Worm (Caenorhabditis elegans) whole organism, early embryonic: ENCODE results near the gene apc-17.
A peak's percentile ranks its signal among the peaks of the same experiment; 100 is the strongest.

Experiments
- B0310.2 ChIP-seq: sonication (generic microtip); optimal IDR thresholded peaks from 2 replicates; lab custom pipeline; 2016; ENCODE audit warnings: mild to moderate bottlenecking, missing genetic modification characterization, missing compliant biosample characterization
- F13C5.2 ChIP-seq: sonication (generic microtip); optimal IDR thresholded peaks from 2 replicates; lab custom pipeline; 2017; ENCODE audit warnings: mild to moderate bottlenecking, missing genetic modification characterization, inconsistent platforms, missing compliant biosample characterization
- aly-1 ChIP-seq: sonication (generic microtip); optimal IDR thresholded peaks from 2 replicates; lab custom pipeline; 2016; ENCODE audit warnings: missing genetic modification characterization, missing compliant biosample characterization
- ama-1 ChIP-seq: fragments of 150-350 bp; optimal IDR thresholded peaks from 2 replicates; lab custom pipeline; 2014
- ceh-13 ChIP-seq: fragments of 200-800 bp; sonication (Bioruptor generic); optimal IDR thresholded peaks from 2 replicates; lab custom pipeline; 2018; ENCODE audit warnings: mild to moderate bottlenecking, missing genetic modification characterization, missing compliant biosample characterization
- ceh-36 ChIP-seq: sonication (generic microtip); optimal IDR thresholded peaks from 2 replicates; lab custom pipeline; 2016; ENCODE audit warnings: missing genetic modification characterization, inconsistent platforms, missing compliant biosample characterization
- ets-7 ChIP-seq: sonication (generic microtip); optimal IDR thresholded peaks from 2 replicates; lab custom pipeline; 2016; ENCODE audit warnings: missing genotype, missing genetic modification characterization, missing compliant biosample characterization
- flt-1 ChIP-seq: fragments of 200-800 bp; sonication (Bioruptor generic); IDR thresholded peaks from 2 replicates; pipeline ENCODE4 v1.3.6; 2022; ENCODE audit warnings: missing genetic modification characterization, missing compliant biosample characterization
- hmbx-1 ChIP-seq: sonication (generic microtip); optimal IDR thresholded peaks from 2 replicates; lab custom pipeline; 2016; ENCODE audit warnings: mild to moderate bottlenecking, missing genetic modification characterization, missing compliant biosample characterization
- hmg-4 ChIP-seq: fragments of 200-800 bp; sonication (Bioruptor generic); optimal IDR thresholded peaks from 2 replicates; lab custom pipeline; 2018; ENCODE audit warnings: mild to moderate bottlenecking, missing genetic modification characterization, missing compliant biosample characterization
- hnd-1 ChIP-seq: sonication (generic microtip); optimal IDR thresholded peaks from 2 replicates; lab custom pipeline; 2016; ENCODE audit warnings: missing genetic modification characterization, missing compliant biosample characterization
- pes-1 ChIP-seq: fragments of 200-800 bp; sonication (Bioruptor generic); IDR thresholded peaks from 2 replicates; pipeline ENCODE4 v1.3.6; 2022; ENCODE audit warnings: missing genetic modification reagents, missing genetic modification characterization, missing compliant biosample characterization
- scrt-1 ChIP-seq: fragments of 200-800 bp; sonication (Bioruptor generic); IDR thresholded peaks from 2 replicates; pipeline ENCODE4 v1.3.6; 2022; ENCODE audit warnings: missing genetic modification characterization, missing compliant biosample characterization
- sea-1 ChIP-seq: fragments of 200-800 bp; sonication (Bioruptor generic); conservative IDR thresholded peaks from 2 replicates; pipeline ENCODE4 v1.3.6; 2022; ENCODE audit warnings: missing genetic modification characterization, missing compliant biosample characterization
- tbx-11 ChIP-seq: fragments of 200-800 bp; sonication (Bioruptor generic); IDR thresholded peaks from 2 replicates; pipeline ENCODE4 v1.3.6; 2022; ENCODE audit warnings: missing genetic modification characterization, missing compliant biosample characterization
- tbx-37 ChIP-seq: fragments of 200-800 bp; sonication (Bioruptor generic); conservative IDR thresholded peaks from 2 replicates; pipeline ENCODE4 v1.3.6; 2022; ENCODE audit warnings: missing genetic modification reagents, missing genetic modification characterization, missing compliant biosample characterization
- tra-4 ChIP-seq: sonication (generic microtip); optimal IDR thresholded peaks from 2 replicates; lab custom pipeline; 2017; ENCODE audit warnings: missing genetic modification characterization, missing compliant biosample characterization

apc-17 gene

DNA sequence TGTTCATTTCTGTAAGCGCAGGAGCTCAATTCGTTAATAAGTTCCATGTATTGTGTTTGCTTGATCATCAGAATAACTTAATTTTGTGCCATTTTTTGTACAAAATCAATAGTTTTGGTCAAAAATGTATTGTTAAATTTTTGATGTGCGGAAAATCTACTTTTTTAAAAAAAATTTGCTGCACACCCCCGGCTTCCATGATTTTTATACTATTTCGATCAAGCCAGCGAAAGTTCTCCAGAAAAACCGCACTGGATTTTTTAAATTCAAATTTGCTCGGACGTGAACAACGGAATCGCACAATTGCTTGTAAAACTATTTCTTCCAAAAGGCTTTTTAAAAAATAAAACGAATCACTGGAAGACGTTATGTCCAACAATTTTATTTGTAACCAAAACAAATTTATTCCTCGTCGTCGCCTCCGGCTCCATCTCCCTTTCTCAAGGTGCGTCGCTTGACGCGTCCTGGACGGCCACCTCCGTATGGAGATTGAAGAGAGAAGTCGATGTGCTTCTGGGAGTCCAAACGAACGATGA, 17.2 kb downstream of the apc-17 start:
- no peak for TF ChIP-seq aly-1
- TF ChIP-seq B0310.2, result no peak
- TF ChIP-seq hmbx-1 (tag; lab: Kevin White, UChicago), result no peak
- TF ChIP-seq pes-1 (GFP tag; lab: Robert Waterston, UW), result no peak
- TF ChIP-seq tbx-37, result no peak
- no peak for TF ChIP-seq ets-7 (tag; lab: Kevin White, UChicago)
- no peak for TF ChIP-seq tra-4 (tag; lab: Kevin White, UChicago)
- no peak for TF ChIP-seq ceh-36
- no peak for TF ChIP-seq ceh-13 (GFP tag; lab: Kevin White, UChicago)
- TF ChIP-seq sea-1 (GFP tag; lab: Robert Waterston, UW), result no peak
- TF ChIP-seq ama-1, result no peak
- no peak for TF ChIP-seq scrt-1 (GFP tag; lab: Robert Waterston, UW)
- no peak for TF ChIP-seq flt-1 (GFP tag; lab: Robert Waterston, UW)
- no peak for TF ChIP-seq hnd-1 (tag; lab: Kevin White, UChicago)
- no peak for TF ChIP-seq tbx-11 (GFP tag; lab: Robert Waterston, UW)
- TF ChIP-seq hmg-4, result no peak
- TF ChIP-seq F13C5.2, result no peak

DNA sequence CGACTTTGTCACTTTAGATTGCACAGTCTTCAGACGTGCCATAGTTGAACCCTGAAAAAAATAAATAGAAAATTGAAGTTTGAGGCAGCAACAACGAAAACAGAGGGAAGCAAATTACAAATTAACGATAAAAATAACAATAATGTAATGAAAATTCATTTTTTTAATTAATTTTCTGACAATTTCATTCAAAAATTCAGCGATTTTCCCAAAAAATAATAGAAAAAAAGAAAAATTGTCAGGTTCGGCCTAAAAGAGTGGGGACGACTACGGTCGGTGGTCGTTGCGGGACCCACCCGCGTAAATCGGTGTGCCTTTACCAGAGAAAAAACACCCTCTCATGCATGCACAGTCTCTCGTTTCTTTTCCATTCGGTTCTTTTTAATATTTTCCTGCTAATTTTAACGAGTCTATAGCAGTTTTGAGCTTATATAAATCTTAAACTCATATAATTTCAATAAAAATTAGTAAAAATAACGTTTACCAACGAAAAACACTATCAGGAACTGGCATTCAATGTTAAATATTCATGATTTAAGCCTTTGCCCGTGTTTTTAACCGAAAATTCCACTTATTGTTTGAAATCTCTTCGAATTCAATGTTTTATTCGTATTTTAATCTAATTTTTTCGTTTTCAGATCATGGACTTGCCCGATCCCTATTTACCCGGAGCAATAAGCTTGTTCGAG, 18.5 kb downstream of the apc-17 start, which contains the start of the genes rps-9 and lsm-1:
TSS of gene rps-9 (minus strand) at position 51 of the 689 bp plus-strand sequence.
TSS of gene lsm-1 (plus strand) at position 639 of the 689 bp plus-strand sequence.
- TF ChIP-seq ceh-13 (GFP tag; lab: Kevin White, UChicago), result no peak
- no peak for TF ChIP-seq sea-1 (GFP tag; lab: Robert Waterston, UW)
- peak; percentile 29 for TF ChIP-seq F13C5.2

DNA sequence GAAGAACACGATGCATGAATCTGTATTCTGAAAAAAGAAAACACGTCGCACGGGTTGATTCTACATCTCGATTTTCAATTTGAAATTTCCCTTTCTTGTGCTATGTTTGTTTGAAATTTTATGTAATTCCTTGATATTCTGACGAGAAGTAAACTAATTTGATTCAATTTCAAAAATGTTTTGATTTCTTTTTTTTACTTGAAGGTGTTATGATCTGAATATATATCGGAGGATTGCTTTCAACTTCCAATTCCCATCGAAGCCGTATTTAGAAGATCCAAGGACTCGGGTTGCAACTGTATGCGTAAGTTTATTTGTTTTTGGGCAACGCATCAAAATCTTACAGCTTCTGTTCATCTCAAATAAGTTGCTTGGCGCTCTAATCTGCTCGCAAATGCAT, 19.4 kb downstream of the apc-17 start, which contains the start of gene F40F8.1:
TSS of gene F40F8.1 (plus strand) at position 301 of the 400 bp plus-strand sequence.
- TF ChIP-seq hmbx-1 (tag; lab: Kevin White, UChicago), result no peak
- no peak for TF ChIP-seq ceh-13 (GFP tag; lab: Kevin White, UChicago)
- TF ChIP-seq B0310.2, result no peak
- no peak for TF ChIP-seq sea-1 (GFP tag; lab: Robert Waterston, UW)
- TF ChIP-seq tra-4 (tag; lab: Kevin White, UChicago), result no peak
- no peak for TF ChIP-seq scrt-1 (GFP tag; lab: Robert Waterston, UW)
- TF ChIP-seq flt-1 (GFP tag; lab: Robert Waterston, UW), result no peak
- no peak for TF ChIP-seq tbx-11 (GFP tag; lab: Robert Waterston, UW)
- no peak for TF ChIP-seq hmg-4
- TF ChIP-seq hnd-1 (tag; lab: Kevin White, UChicago), result no peak
- TF ChIP-seq aly-1, result no peak

DNA sequence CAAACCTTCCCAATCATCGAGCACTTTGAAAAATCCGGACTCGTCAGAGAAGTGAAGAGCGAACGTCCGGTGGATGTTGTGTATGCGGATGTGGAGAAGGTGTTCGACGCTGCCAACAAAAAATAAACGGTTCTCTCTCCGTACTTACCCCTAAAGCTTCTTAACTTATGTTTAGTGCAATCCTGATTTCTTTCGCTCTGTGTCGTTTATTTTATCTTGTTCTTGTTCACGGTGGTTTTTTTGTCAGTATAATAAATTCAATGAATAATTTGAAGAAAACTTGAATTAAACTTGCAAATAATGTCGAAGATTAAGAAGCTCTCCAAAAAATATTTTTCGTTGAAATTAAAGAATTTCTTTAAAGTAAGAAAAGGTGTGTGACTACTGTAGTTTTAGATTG, 21.1 kb downstream of the apc-17 start, which contains the start of gene F40F8.3:
TSS of gene F40F8.3 (plus strand) at position 301 of the 400 bp plus-strand sequence.
- TF ChIP-seq tra-4 (tag; lab: Kevin White, UChicago), result no peak

DNA sequence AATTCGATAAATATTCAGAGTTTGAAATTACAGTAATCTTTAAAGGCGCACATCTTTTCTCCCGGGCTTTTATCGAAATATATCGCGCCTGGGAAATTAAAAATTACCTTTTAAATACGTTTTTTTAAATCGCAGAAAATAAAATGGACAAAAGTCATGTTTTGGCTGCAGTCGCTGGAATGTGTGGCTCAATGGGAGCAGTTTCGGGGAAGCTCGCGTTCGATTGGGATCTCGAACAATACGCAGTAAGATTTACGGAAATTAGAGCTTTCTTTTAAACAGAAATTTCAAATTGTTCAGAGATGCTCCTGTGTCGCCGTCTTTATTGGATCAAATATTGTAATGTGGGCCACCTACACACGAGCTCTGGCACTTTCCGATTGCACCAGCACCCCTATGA, 21.6 kb downstream of the apc-17 start, which contains the start of gene F40F8.12:
TSS of gene F40F8.12 (plus strand) at position 301 of the 400 bp plus-strand sequence.
- TF ChIP-seq aly-1 (no peak), F13C5.2 (no peak), hnd-1 (tag; lab: Kevin White, UChicago) (no peak), flt-1 (GFP tag; lab: Robert Waterston, UW) (no peak), ceh-36 (no peak), ama-1 (no peak), tra-4 (tag; lab: Kevin White, UChicago) (no peak), B0310.2 (no peak), pes-1 (GFP tag; lab: Robert Waterston, UW) (no peak), tbx-11 (GFP tag; lab: Robert Waterston, UW) (no peak), hmg-4 (no peak), ceh-13 (GFP tag; lab: Kevin White, UChicago) (no peak), hmbx-1 (tag; lab: Kevin White, UChicago) (no peak), scrt-1 (GFP tag; lab: Robert Waterston, UW) (no peak), tbx-37 (no peak), ets-7 (tag; lab: Kevin White, UChicago) (no peak)

DNA sequence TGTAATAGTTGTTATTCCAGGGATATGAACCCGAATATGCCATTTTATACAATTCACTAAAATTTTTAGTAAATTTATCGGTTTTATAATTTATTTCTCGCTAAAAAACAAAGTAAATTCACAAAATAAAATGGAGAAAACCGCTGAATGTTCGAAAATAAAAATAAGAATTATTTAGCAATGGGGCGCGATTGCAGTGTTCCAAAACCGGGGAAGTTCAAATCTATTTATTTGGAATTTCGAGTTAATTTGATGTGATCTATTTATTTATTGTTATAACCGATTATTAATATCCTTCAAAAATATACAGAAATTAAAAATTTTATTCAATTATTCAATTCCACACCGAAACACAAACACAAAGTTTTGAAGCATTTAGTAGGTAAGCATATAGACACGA, 24.6 kb downstream of the apc-17 start, which contains the start of gene F40F8.11:
TSS of gene F40F8.11 (minus strand) at position 49 of the 400 bp plus-strand sequence.
- no peak for TF ChIP-seq sea-1 (GFP tag; lab: Robert Waterston, UW)

DNA sequence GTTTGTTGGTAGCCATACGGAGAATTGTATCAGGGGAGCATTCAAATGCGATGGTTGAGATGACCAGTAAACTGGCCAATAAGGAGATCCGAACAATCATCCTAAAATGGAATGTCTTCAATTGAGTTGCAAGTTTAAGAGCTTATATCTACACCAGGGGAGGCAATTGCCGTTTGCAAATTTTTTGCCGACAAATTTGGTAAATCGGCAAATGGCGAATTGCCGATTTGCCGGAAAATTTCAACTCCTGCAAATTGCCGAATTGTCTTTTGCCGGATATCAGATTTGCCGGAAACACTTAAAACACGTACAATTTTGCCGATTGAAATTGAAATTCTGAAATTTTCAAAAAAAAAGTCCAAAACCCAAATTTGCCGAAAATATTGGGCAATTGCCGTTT, 26.9 kb downstream of the apc-17 start, which contains the start of gene F40F8.5:
TSS of gene F40F8.5 (minus strand) at position 101 of the 400 bp plus-strand sequence.
- TF ChIP-seq sea-1 (GFP tag; lab: Robert Waterston, UW) (no peak), ceh-36 (no peak), F13C5.2 (no peak), tbx-37 (no peak), tra-4 (tag; lab: Kevin White, UChicago) (no peak), ceh-13 (GFP tag; lab: Kevin White, UChicago) (no peak), hmg-4 (no peak), flt-1 (GFP tag; lab: Robert Waterston, UW) (no peak), pes-1 (GFP tag; lab: Robert Waterston, UW) (no peak), hmbx-1 (tag; lab: Kevin White, UChicago) (no peak), ama-1 (no peak), hnd-1 (tag; lab: Kevin White, UChicago) (no peak), aly-1 (no peak), B0310.2 (no peak), scrt-1 (GFP tag; lab: Robert Waterston, UW) (no peak), ets-7 (tag; lab: Kevin White, UChicago) (no peak), tbx-11 (GFP tag; lab: Robert Waterston, UW) (no peak)
